Worm (Caenorhabditis elegans): ENCODE data around the gene gck-1.

Gene gck-1

DNA sequence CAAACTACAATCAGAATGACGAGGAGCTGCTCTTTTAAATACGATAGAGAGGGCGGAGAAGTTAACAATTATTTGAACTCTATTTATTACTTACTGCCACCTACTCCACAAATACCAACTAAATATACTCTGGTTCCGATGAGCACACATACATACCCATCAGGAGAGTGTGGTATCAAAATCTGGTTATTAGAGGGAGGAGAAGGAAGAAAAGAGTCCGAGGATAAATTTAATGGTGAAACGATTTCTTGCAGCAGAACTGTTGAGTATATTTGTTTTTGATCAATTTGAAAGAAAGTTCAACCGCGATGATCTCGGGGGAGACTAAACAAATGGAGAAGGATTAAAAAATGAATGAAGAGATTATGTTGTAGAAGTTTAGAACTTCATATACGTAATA, 18.6 kb upstream of the gck-1 start, which contains the start of gene H14N18.4:
Gene H14N18.4 (minus strand): TSS at position 12 of the 400 bp plus-strand sequence.
- TF ChIP-seq ztf-29 (GFP tag; IDR thresholded peaks at IDR 0.05) (no peak), ref-1 (GFP tag; conservative IDR thresholded peaks at IDR 0.05) (no peak), flt-1 (GFP tag; IDR thresholded peaks at IDR 0.05) (no peak), tab-1 (GFP tag; IDR thresholded peaks at IDR 0.05) (no peak), cog-1 (tag; optimal IDR thresholded peaks at IDR 0.05) (no peak), klf-2 (GFP tag; conservative IDR thresholded peaks at IDR 0.05) (no peak), T22C8.4 (GFP tag; IDR thresholded peaks at IDR 0.05) (no peak), med-1 (GFP tag; optimal IDR thresholded peaks at IDR 0.05; ENCODE audit: insufficient read depth) (no peak), ztf-23 (GFP tag; IDR thresholded peaks at IDR 0.05) (no peak)

DNA sequence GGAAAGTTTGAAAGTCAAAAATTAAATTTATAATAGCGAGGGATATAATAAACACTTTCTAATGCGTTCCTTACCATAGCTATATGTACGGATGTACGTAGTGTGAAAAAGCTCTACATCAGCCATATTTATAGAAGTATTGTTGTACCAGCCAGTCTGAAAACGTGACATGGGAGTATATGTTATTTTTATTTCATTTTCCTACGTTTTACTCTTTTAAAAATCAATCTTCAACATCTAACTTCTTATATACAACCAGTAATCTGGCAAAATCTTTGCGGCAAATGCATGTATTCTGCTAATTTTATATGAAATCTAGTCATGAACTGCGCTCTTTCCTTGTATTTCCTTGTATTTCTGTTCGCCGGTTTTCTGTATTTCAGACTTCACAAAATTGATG, 15.3 kb upstream of the gck-1 start, which contains the start of gene H14N18.2:
Gene H14N18.2 (plus strand): TSS at position 301 of the 400 bp plus-strand sequence.
- no peak for TF ChIP-seq med-1 (GFP tag; optimal IDR thresholded peaks at IDR 0.05; ENCODE audit: insufficient read depth)
- TF ChIP-seq klf-2 (GFP tag; conservative IDR thresholded peaks at IDR 0.05) = no peak
- TF ChIP-seq ref-1 (GFP tag; conservative IDR thresholded peaks at IDR 0.05) = no peak
- no peak for TF ChIP-seq T22C8.4 (GFP tag; IDR thresholded peaks at IDR 0.05)
- TF ChIP-seq cog-1 (tag; optimal IDR thresholded peaks at IDR 0.05) = no peak
- TF ChIP-seq tab-1 (GFP tag; IDR thresholded peaks at IDR 0.05) = no peak
- no peak for TF ChIP-seq ztf-23 (GFP tag; IDR thresholded peaks at IDR 0.05)
- no peak for TF ChIP-seq flt-1 (GFP tag; IDR thresholded peaks at IDR 0.05)
- no peak for TF ChIP-seq ztf-29 (GFP tag; IDR thresholded peaks at IDR 0.05)

DNA sequence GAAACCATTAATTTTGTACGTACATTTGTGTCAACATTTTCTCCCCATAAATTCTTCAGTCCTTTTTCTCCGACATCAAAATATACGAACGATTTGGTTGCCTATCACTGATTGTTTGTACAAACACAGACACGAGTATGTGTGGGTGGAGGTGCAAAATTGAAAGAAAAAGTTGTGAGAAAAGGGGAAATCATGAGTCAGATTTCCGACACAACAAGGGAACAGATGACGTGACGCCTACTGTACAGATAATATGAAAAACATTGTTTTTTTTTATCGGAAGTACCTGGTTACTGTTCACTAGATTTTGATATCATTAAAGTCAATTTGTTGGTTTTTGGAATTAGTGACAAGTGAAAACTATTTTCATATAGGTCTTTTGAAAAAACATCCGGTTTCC, 13.3 kb upstream of the gck-1 start:
- TF ChIP-seq ztf-23 (GFP tag; IDR thresholded peaks at IDR 0.05) (no peak), T22C8.4 (GFP tag; IDR thresholded peaks at IDR 0.05) (no peak), med-1 (GFP tag; optimal IDR thresholded peaks at IDR 0.05; ENCODE audit: insufficient read depth) (no peak), ztf-29 (GFP tag; IDR thresholded peaks at IDR 0.05) (no peak), tab-1 (GFP tag; IDR thresholded peaks at IDR 0.05) (no peak), cog-1 (tag; optimal IDR thresholded peaks at IDR 0.05) (no peak), flt-1 (GFP tag; IDR thresholded peaks at IDR 0.05) (no peak), klf-2 (GFP tag; conservative IDR thresholded peaks at IDR 0.05) (no peak)

DNA sequence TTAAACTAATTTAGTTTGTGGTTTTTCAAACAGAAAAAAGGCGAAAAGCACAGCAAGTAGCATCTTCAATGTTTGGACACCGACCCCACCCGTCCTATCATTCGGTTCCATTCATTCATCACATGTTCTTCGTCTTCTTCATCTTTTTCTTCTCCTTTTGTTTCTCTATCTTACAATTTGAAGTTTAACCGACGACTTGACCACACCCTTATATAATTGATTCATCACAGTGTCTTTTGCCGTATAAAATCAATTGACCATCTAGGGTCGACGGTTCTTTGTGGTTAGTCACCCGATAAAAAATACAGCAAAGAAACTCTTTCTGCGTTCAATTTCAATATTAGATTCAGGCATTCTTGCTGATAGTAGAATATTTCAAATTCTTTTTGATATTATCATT, 12.5 kb upstream of the gck-1 start:
- TF ChIP-seq cog-1 (tag; optimal IDR thresholded peaks at IDR 0.05) (no peak), ref-1 (GFP tag; conservative IDR thresholded peaks at IDR 0.05) (no peak), ztf-23 (GFP tag; IDR thresholded peaks at IDR 0.05) (no peak), flt-1 (GFP tag; IDR thresholded peaks at IDR 0.05) (no peak), T22C8.4 (GFP tag; IDR thresholded peaks at IDR 0.05) (no peak), tab-1 (GFP tag; IDR thresholded peaks at IDR 0.05) (no peak), ztf-29 (GFP tag; IDR thresholded peaks at IDR 0.05) (no peak)

DNA sequence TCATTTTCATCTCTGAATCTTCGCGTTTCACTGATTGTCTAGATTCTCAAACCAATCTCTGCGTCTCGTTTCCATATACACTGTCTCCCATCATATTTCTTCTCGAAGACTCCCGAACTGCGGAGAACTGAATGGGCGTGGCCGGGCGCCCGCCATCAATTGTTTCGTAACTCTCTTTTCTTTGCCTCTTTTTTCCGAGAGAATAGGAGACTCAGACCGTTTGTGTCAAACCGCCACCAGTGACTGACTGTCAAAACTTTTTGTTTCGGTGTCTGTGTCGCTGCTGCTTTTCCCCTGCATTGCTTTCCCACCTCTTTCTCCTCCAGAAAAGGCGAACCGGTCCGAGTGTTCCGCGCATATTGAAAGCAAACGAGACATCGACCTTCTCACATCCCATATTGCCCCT, 11.4 kb upstream of the gck-1 start, which contains the start of gene unc-23:
Gene unc-23 (plus strand): TSS at position 176 of the 406 bp plus-strand sequence.
- TF ChIP-seq klf-2 (GFP tag; conservative IDR thresholded peaks at IDR 0.05) = 0 out of 2 replicates have a peak, but pooled peaks have one; percentile 7
- no peak for TF ChIP-seq T22C8.4 (GFP tag; IDR thresholded peaks at IDR 0.05)

DNA sequence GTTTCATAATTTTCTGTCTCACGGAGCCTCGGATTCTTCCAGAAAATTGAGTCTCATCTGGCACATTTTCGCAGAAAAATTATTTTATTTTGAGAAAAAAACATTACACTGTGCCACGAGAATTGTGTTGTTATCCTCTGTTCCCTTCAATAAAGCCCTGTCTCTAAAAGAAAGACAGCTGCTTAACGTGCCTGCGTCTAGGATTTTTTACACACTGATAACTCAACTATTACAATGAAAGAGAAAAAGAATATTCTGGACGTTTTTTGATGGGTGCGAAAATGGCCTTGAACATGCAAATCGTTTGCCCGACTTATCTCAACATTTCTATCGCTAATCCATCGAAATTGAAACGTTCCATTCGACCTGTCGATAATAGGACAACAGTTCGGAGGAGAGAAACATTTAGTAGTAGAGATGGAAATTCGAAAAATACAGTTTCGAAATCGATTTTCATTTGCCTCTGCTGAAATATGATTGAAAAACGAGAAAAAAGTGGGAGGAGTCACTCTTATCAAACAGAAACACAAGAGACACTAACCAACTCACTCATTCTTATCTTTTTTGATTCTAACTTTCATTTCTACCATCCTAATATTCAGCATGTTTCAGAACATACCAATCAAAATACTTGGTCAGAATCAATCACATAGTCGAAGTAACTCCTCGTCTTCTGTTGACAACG, 10.7 kb upstream of the gck-1 start:
- no peak for TF ChIP-seq flt-1 (GFP tag; IDR thresholded peaks at IDR 0.05)
- TF ChIP-seq cog-1 (tag; optimal IDR thresholded peaks at IDR 0.05) = no peak
- TF ChIP-seq tab-1 (GFP tag; IDR thresholded peaks at IDR 0.05) = no peak
- TF ChIP-seq med-1 (GFP tag; optimal IDR thresholded peaks at IDR 0.05; ENCODE audit: insufficient read depth) = no peak
- no peak for TF ChIP-seq ref-1 (GFP tag; conservative IDR thresholded peaks at IDR 0.05)
- no peak for TF ChIP-seq klf-2 (GFP tag; conservative IDR thresholded peaks at IDR 0.05)
- TF ChIP-seq T22C8.4 (GFP tag; IDR thresholded peaks at IDR 0.05) = no peak
- TF ChIP-seq ztf-29 (GFP tag; IDR thresholded peaks at IDR 0.05) = no peak

DNA sequence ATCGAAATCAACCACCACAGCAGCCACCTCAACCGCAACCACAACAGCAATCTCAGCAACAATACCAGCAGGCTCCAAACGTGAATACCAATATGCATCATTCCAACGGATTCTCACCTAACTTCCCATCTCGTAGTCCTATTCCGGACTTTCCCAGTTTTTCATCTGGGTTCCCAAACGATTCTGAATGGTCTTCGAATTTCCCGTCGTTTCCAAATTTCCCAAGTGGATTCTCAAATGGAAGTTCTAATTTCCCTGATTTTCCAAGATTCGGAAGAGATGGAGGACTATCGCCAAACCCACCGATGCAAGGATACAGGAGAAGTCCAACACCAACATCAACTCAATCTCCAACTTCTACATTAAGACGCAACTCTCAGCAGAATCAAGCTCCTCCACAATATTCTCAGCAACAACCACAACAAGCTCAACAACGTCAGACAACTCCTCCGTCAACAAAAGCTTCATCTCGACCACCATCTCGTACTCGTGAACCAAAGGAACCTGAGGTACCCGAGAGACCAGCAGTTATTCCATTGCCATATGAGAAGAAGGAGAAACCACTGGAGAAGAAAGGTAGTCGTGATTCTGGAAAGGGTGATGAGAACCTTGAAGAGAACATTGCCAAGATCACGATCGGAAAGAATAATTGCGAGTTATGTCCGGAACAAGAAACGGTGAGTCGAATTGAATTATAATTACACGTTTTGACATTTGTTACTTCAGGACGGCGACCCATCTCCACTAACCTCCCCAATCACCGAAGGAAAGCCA, 9.9 kb upstream of the gck-1 start:
- TF ChIP-seq med-1 (GFP tag; optimal IDR thresholded peaks at IDR 0.05; ENCODE audit: insufficient read depth) = no peak

DNA sequence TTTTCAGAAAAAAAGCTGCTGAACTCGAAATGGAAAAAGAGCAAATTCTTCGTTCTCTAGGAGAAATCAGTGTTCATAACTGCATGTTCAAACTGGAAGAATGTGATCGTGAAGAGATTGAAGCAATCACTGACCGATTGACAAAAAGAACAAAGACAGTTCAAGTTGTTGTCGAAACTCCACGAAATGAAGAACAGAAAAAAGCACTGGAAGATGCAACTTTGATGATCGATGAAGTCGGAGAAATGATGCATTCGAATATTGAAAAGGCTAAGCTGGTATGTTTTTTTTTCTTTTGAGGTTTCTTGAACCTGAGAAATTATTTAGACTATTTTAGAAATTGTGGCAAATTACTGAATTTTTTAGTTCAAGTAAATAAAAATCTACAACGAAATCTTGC, 9.2 kb upstream of the gck-1 start:
- TF ChIP-seq T22C8.4 (GFP tag; IDR thresholded peaks at IDR 0.05) (no peak), ztf-29 (GFP tag; IDR thresholded peaks at IDR 0.05) (no peak), klf-2 (GFP tag; conservative IDR thresholded peaks at IDR 0.05) (no peak), tab-1 (GFP tag; IDR thresholded peaks at IDR 0.05) (no peak), cog-1 (tag; optimal IDR thresholded peaks at IDR 0.05) (no peak), med-1 (GFP tag; optimal IDR thresholded peaks at IDR 0.05; ENCODE audit: insufficient read depth) (no peak), ztf-23 (GFP tag; IDR thresholded peaks at IDR 0.05) (no peak), ref-1 (GFP tag; conservative IDR thresholded peaks at IDR 0.05) (no peak), flt-1 (GFP tag; IDR thresholded peaks at IDR 0.05) (no peak)

DNA sequence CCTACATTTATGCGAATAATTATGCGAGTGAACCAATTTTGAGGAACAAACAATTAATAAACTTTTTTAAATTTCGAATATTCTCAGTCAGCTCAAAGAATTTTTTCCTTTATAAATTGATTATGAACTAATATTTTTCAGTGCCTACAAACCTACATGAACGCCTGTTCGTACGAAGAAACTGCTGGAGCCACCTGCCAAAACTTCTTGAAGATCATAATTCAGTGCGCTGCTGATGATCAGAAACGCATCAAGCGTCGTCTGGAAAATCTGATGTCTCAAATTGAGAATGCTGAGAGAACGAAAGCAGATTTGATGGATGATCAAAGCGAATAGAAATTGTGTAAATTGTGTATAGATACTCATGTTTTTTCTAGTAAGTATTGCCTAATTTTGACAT, 8.7 kb upstream of the gck-1 start:
- TF ChIP-seq tab-1 (GFP tag; IDR thresholded peaks at IDR 0.05) (no peak), klf-2 (GFP tag; conservative IDR thresholded peaks at IDR 0.05) (no peak), T22C8.4 (GFP tag; IDR thresholded peaks at IDR 0.05) (no peak)

DNA sequence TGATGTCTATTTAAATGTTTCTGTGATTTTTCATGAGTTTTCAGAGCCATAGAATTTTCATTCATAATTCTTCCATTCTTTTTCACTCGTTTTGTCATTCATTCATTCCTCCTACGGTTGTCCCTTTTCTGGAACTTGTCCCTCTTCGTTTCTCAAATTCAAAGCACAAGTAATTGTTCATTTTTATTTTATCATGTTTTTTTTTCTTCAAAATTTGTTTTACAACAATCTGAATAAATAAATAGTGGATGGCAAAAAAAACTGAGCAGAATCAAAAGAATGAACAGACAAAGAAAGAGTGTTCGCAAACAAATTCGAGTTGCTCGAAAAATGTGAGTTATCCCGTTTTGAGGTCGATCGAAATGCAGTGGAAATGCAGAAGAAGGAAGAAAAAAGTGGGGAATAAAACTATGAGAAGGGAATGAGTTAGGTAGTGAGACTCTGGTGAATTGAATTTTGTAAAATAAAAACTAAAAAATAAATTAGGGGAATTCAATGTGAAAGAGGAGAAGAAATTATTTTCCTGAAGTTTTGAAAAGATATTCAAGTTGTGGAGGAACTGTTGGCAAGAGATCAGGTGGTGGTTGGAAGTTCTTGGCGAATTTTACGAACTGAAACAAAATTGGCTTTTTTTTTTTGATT, 8.1 kb upstream of the gck-1 start:
- no peak for TF ChIP-seq med-1 (GFP tag; optimal IDR thresholded peaks at IDR 0.05; ENCODE audit: insufficient read depth)
- no peak for TF ChIP-seq ztf-23 (GFP tag; IDR thresholded peaks at IDR 0.05)
- TF ChIP-seq flt-1 (GFP tag; IDR thresholded peaks at IDR 0.05) = no peak
- TF ChIP-seq T22C8.4 (GFP tag; IDR thresholded peaks at IDR 0.05) = no peak
